Fruit fly (Drosophila melanogaster): ENCODE results near the gene Tim9a.

Gene Tim9a

dm6 chrX:13384583-13385342 lies at the start of gene Tim9a, which contains the start of gene Rbp1-like (continued):
- TF ChIP-seq NC2α (GFP tag; optimal IDR thresholded peaks at IDR 0.05) (no peak), nmo (GFP tag; optimal IDR thresholded peaks at IDR 0.05) (peak; percentile 66), her (GFP tag; optimal IDR thresholded peaks at IDR 0.05) (no peak), pan (optimal IDR thresholded peaks at IDR 0.05) (no peak), pan (GFP tag; optimal IDR thresholded peaks at IDR 0.05 in 1 of 2, IDR thresholded peaks at IDR 0.05 in 1 of 2) (no peak), NfI (GFP tag; optimal IDR thresholded peaks at IDR 0.05) (peak; percentile 41), Ssrp (tag; optimal IDR thresholded peaks at IDR 0.05) (peak; percentile 7), luna (GFP tag; optimal IDR thresholded peaks at IDR 0.05) (no peak), CrebB (tag; optimal IDR thresholded peaks at IDR 0.05) (no peak), YL-1 (GFP tag; optimal IDR thresholded peaks at IDR 0.05) (peak; percentile 73), CG7271 (tag; optimal IDR thresholded peaks at IDR 0.05) (peak; percentile 36), ranshi (GFP tag; IDR thresholded peaks at IDR 0.05) (0 out of 2 replicates have a peak, but pooled peaks have one; percentile 12), CG16779 (GFP tag; IDR thresholded peaks at IDR 0.05) (no peak), inv (GFP tag; IDR thresholded peaks at IDR 0.05; ENCODE audit: partially characterized antibody) (peak; percentile 76), Adf1 (GFP tag; IDR thresholded peaks at IDR 0.05) (no peak), sd (tag; optimal IDR thresholded peaks at IDR 0.05) (peak; percentile 68), phol (tag; optimal IDR thresholded peaks at IDR 0.05) (peak; percentile 99), so (GFP tag; IDR thresholded peaks at IDR 0.05) (no peak), run (tag; optimal IDR thresholded peaks at IDR 0.05) (no peak), CG10654 (GFP tag; optimal IDR thresholded peaks at IDR 0.05) (peak; percentile 7), CG3163 (GFP tag; optimal IDR thresholded peaks at IDR 0.05) (no peak), Dek (tag; optimal IDR thresholded peaks at IDR 0.05) (peak; percentile 37), gem (tag; optimal IDR thresholded peaks at IDR 0.05) (peak; percentile 53), CG4617 (GFP tag; optimal IDR thresholded peaks at IDR 0.05; ENCODE audit: borderline replicate concordance) (peak; percentile 50), CG12155 (GFP tag; optimal IDR thresholded peaks at IDR 0.05) (peak; percentile 54), CG15601 (tag; optimal IDR thresholded peaks at IDR 0.05) (peak; percentile 28), prd (optimal IDR thresholded peaks at IDR 0.05) (no peak), prd (GFP tag; IDR thresholded peaks at IDR 0.05) (0 out of 3 replicates have a peak, but pooled peaks have one; percentile 30), Dbx (GFP tag; IDR thresholded peaks at IDR 0.05) (peak; percentile 17; the same call in 1 of the 3 replicates), CG18599 (GFP tag; optimal IDR thresholded peaks at IDR 0.05) (peak; percentile 63), sens (GFP tag) (peak; percentile 46), Meics (GFP tag; optimal IDR thresholded peaks at IDR 0.05) (peak; percentile 50), CG10431 (GFP tag; optimal IDR thresholded peaks at IDR 0.05) (peak; percentile 36), CG2129 (GFP tag; IDR thresholded peaks at IDR 0.05; ENCODE audit: partially characterized antibody) (peak; percentile 54), Spps (tag; optimal IDR thresholded peaks at IDR 0.05) (no peak), CG12942 (GFP tag; optimal IDR thresholded peaks at IDR 0.05) (no peak), CG30403 (GFP tag; optimal IDR thresholded peaks at IDR 0.05) (peak; percentile 61), Ets65A (GFP tag) (peak; percentile 41), CG17385 (GFP tag; optimal IDR thresholded peaks at IDR 0.05) (peak; percentile 32), pfk (GFP tag; optimal IDR thresholded peaks at IDR 0.05) (no peak), CG17829 (tag; optimal IDR thresholded peaks at IDR 0.05) (peak; percentile 51), B-H2 (GFP tag; optimal IDR thresholded peaks at IDR 0.05) (peak; percentile 11), CG15696 (tag; optimal IDR thresholded peaks at IDR 0.05) (peak; percentile 34), MESR4 (GFP tag; optimal IDR thresholded peaks at IDR 0.05) (peak; percentile 92), CG17328 (GFP tag; IDR thresholded peaks at IDR 0.05) (no peak), Mad (GFP tag; optimal IDR thresholded peaks at IDR 0.05) (peak; percentile 15), Dll (GFP tag; IDR thresholded peaks at IDR 0.05; ENCODE audit: partially characterized antibody) (peak; percentile 87), CG12391 (tag; optimal IDR thresholded peaks at IDR 0.05) (peak; percentile 66), chn (GFP tag; optimal IDR thresholded peaks at IDR 0.05) (no peak)
